Worm (Caenorhabditis elegans) whole organism, mixed stage, embryonic: Measurements from ENCODE around the gene F08H9.3.
A peak's percentile ranks its signal among the peaks of the same experiment; 100 is the strongest.

Source experiments
- M03D4.4 ChIP-seq: sonication (generic microtip); optimal IDR thresholded peaks from 2 replicates; lab custom pipeline; 2017; ENCODE audit warnings: mild to moderate bottlenecking, missing genetic modification characterization, missing compliant biosample characterization
- bed-3 ChIP-seq: fragments of 200-800 bp; sonication (Bioruptor generic); optimal IDR thresholded peaks from 3 replicates; lab custom pipeline; 2018; ENCODE audit warnings: mild to moderate bottlenecking, missing genetic modification characterization, moderate library complexity, missing compliant biosample characterization
- blmp-1 ChIP-seq: fragments of 150-350 bp; optimal IDR thresholded peaks from 2 replicates; lab custom pipeline; 2014; ENCODE audit warnings: missing biosample characterization, missing genetic modification characterization
- ceh-39 ChIP-seq: fragments of 150-350 bp; optimal IDR thresholded peaks from 2 replicates; lab custom pipeline; 2014; ENCODE audit warnings: missing biosample characterization, missing genetic modification characterization
- ceh-43 ChIP-seq: fragments of 200-800 bp; sonication (Bioruptor generic); optimal IDR thresholded peaks from 2 replicates; lab custom pipeline; 2018; ENCODE audit warnings: mild to moderate bottlenecking, missing genetic modification characterization, moderate library complexity, missing compliant biosample characterization
- ceh-83 ChIP-seq: fragments of 200-800 bp; sonication (Bioruptor generic); optimal IDR thresholded peaks from 2 replicates; lab custom pipeline; 2018; ENCODE audit warnings: mild to moderate bottlenecking, missing genetic modification characterization, missing compliant biosample characterization
- ces-1 ChIP-seq: fragments of 150-350 bp; optimal IDR thresholded peaks from 2 replicates; lab custom pipeline; 2014; ENCODE audit warnings: missing biosample characterization, missing genetic modification reagents, missing genetic modification characterization
- drap-1 ChIP-seq: fragments of 200-800 bp; sonication (Bioruptor generic); optimal IDR thresholded peaks from 3 replicates; lab custom pipeline; 2018; ENCODE audit warnings: mild to moderate bottlenecking, missing genetic modification characterization, missing compliant biosample characterization
- elt-1 ChIP-seq: sonication (generic microtip); optimal IDR thresholded peaks from 2 replicates; lab custom pipeline; 2017; ENCODE audit warnings: missing genetic modification characterization, mild to moderate bottlenecking, missing compliant biosample characterization, antibody characterized with exemption, moderate library complexity, borderline replicate concordance; ENCODE audit not compliant: insufficient read depth
- elt-3 ChIP-seq: fragments of 150-350 bp; optimal IDR thresholded peaks from 2 replicates; lab custom pipeline; 2014; ENCODE audit warnings: missing biosample characterization, missing genetic modification characterization
- flh-1 ChIP-seq: fragments of 200-800 bp; sonication (Bioruptor generic); optimal IDR thresholded peaks from 2 replicates; lab custom pipeline; 2018; ENCODE audit warnings: mild to moderate bottlenecking, missing genetic modification characterization, moderate library complexity, missing compliant biosample characterization
- ham-2 ChIP-seq: fragments of 200-800 bp; sonication (Bioruptor generic); optimal IDR thresholded peaks from 2 replicates; lab custom pipeline; 2018; ENCODE audit warnings: mild to moderate bottlenecking, missing genetic modification characterization, missing compliant biosample characterization
- lin-13 ChIP-seq: fragments of 150-350 bp; optimal IDR thresholded peaks from 2 replicates; lab custom pipeline; 2014; ENCODE audit warnings: missing biosample characterization, missing genetic modification characterization
- lin-32 ChIP-seq: fragments of 200-800 bp; sonication (Bioruptor generic); optimal IDR thresholded peaks from 2 replicates; lab custom pipeline; 2018; ENCODE audit warnings: mild to moderate bottlenecking, missing genetic modification characterization, missing compliant biosample characterization
- mab-5 ChIP-seq: fragments of 150-350 bp; optimal IDR thresholded peaks from 2 replicates; lab custom pipeline; 2014; ENCODE audit warnings: missing biosample characterization, missing genetic modification characterization
- mep-1 ChIP-seq: fragments of 150-350 bp; optimal IDR thresholded peaks from 2 replicates; lab custom pipeline; 2017; ENCODE audit warnings: missing biosample characterization, missing genetic modification reagents, missing genetic modification characterization, inconsistent platforms
- mls-2 ChIP-seq: sonication (generic microtip); optimal IDR thresholded peaks from 2 replicates; lab custom pipeline; 2016; ENCODE audit warnings: mild to moderate bottlenecking, missing genetic modification characterization, moderate library complexity, missing compliant biosample characterization
- nhr-12 ChIP-seq: fragments of 150-350 bp; optimal IDR thresholded peaks from 2 replicates; lab custom pipeline; 2014; ENCODE audit warnings: missing biosample characterization, missing genetic modification characterization
- nhr-2 ChIP-seq: fragments of 150-350 bp; optimal IDR thresholded peaks from 2 replicates; lab custom pipeline; 2014; ENCODE audit warnings: missing biosample characterization, missing genetic modification characterization
- nhr-237 ChIP-seq: fragments of 150-350 bp; optimal IDR thresholded peaks from 2 replicates; lab custom pipeline; 2014; ENCODE audit warnings: missing biosample characterization, missing genetic modification characterization
- nhr-28 ChIP-seq: fragments of 150-350 bp; optimal IDR thresholded peaks from 2 replicates; lab custom pipeline; 2014; ENCODE audit warnings: missing biosample characterization, missing genetic modification characterization
- pha-4 ChIP-seq: fragments of 150-350 bp; optimal IDR thresholded peaks from 2 replicates; lab custom pipeline; 2018; ENCODE audit warnings: missing biosample characterization, missing genetic modification reagents, missing genetic modification characterization
- sem-2 ChIP-seq: fragments of 200-800 bp; sonication (Bioruptor generic); optimal IDR thresholded peaks from 2 replicates; lab custom pipeline; 2018; ENCODE audit warnings: mild to moderate bottlenecking, missing genetic modification characterization, missing compliant biosample characterization
- snpc-4 ChIP-seq: fragments of 150-350 bp; optimal IDR thresholded peaks from 2 replicates; lab custom pipeline; 2014; ENCODE audit warnings: missing biosample characterization, missing genetic modification characterization
- sptf-1 ChIP-seq: sonication (generic microtip); optimal IDR thresholded peaks from 2 replicates; lab custom pipeline; 2017; ENCODE audit warnings: mild to moderate bottlenecking, missing genetic modification characterization, moderate library complexity, missing compliant biosample characterization
- tbx-8 ChIP-seq: fragments of 200-800 bp; sonication (Bioruptor generic); optimal IDR thresholded peaks from 2 replicates; lab custom pipeline; 2018; ENCODE audit warnings: mild to moderate bottlenecking, missing genetic modification characterization, moderate library complexity, missing compliant biosample characterization
- unc-120 ChIP-seq: sonication (generic microtip); optimal IDR thresholded peaks from 2 replicates; lab custom pipeline; 2017; ENCODE audit warnings: missing genetic modification characterization, missing compliant biosample characterization; ENCODE audit not compliant: poor library complexity, severe bottlenecking
- unc-39 ChIP-seq: fragments of 150-350 bp; optimal IDR thresholded peaks from 2 replicates; lab custom pipeline; 2014; ENCODE audit warnings: missing biosample characterization, missing genetic modification characterization
- unc-62 ChIP-seq: fragments of 150-350 bp; optimal IDR thresholded peaks from 2 replicates; lab custom pipeline; 2014; ENCODE audit warnings: missing biosample characterization, missing genetic modification reagents, missing genetic modification characterization
- zip-8 ChIP-seq: fragments of 150-350 bp; optimal IDR thresholded peaks from 2 replicates; lab custom pipeline; 2014; ENCODE audit warnings: missing biosample characterization, missing genetic modification characterization
- ztf-11 ChIP-seq: fragments of 150-350 bp; optimal IDR thresholded peaks from 2 replicates; lab custom pipeline; 2014; ENCODE audit warnings: missing biosample characterization, missing genetic modification characterization

The F08H9.3 gene

ce11 chrV:14421325-14421724 is 41.8 kb downstream of the F08H9.3 start, which contains the start of gene dhs-22:
TSS of gene dhs-22 (minus strand) at chrV:14421440.
- no peak for TF ChIP-seq tbx-8 (GFP tag; lab: Kevin White, UChicago)
- TF ChIP-seq nhr-12 (tag; lab: Kevin White, UChicago): no peak
- no peak for TF ChIP-seq nhr-2
- TF ChIP-seq ces-1: no peak
- no peak for TF ChIP-seq snpc-4 (tag; lab: Kevin White, UChicago)
- no peak for TF ChIP-seq ceh-83 (GFP tag; lab: Kevin White, UChicago)
- TF ChIP-seq ceh-39 (tag; lab: Kevin White, UChicago): no peak
- no peak for TF ChIP-seq zip-8 (tag; lab: Kevin White, UChicago)
- no peak for TF ChIP-seq nhr-28 (tag; lab: Kevin White, UChicago)
- TF ChIP-seq sptf-1 (tag; lab: Kevin White, UChicago): no peak
- TF ChIP-seq M03D4.4 (tag; lab: Kevin White, UChicago): no peak
- TF ChIP-seq mls-2: no peak
- TF ChIP-seq mab-5 (tag; lab: Kevin White, UChicago): no peak
- no peak for TF ChIP-seq elt-3 (tag; lab: Kevin White, UChicago)
- no peak for TF ChIP-seq ztf-11
- TF ChIP-seq unc-39 (tag; lab: Kevin White, UChicago): no peak
- TF ChIP-seq mep-1: no peak
- no peak for TF ChIP-seq blmp-1 (tag; lab: Kevin White, UChicago)
- TF ChIP-seq ham-2 (GFP tag; lab: Kevin White, UChicago): no peak
- TF ChIP-seq unc-62: no peak

- TF ChIP-seq lin-32 (GFP tag; lab: Kevin White, UChicago): no peak
- no peak for TF ChIP-seq flh-1 (GFP tag; lab: Kevin White, UChicago)
- no peak for TF ChIP-seq elt-1
- TF ChIP-seq nhr-2: no peak
- TF ChIP-seq bed-3 (GFP tag; lab: Kevin White, UChicago): no peak
- TF ChIP-seq zip-8 (tag; lab: Kevin White, UChicago): no peak
- no peak for TF ChIP-seq unc-62
- TF ChIP-seq lin-13 (tag; lab: Kevin White, UChicago): no peak
- TF ChIP-seq mep-1: no peak
- no peak for TF ChIP-seq unc-39 (tag; lab: Kevin White, UChicago)
- no peak for TF ChIP-seq ces-1
- TF ChIP-seq sem-2 (GFP tag; lab: Kevin White, UChicago): no peak
- TF ChIP-seq snpc-4 (tag; lab: Kevin White, UChicago): no peak
- no peak for TF ChIP-seq nhr-12 (tag; lab: Kevin White, UChicago)
- TF ChIP-seq elt-3 (tag; lab: Kevin White, UChicago): no peak
Observed at ce11 chrV:14419855-14420254, 43.3 kb downstream of the F08H9.3 start.

ce11 chrV:14417735-14418134 is 45.4 kb downstream of the F08H9.3 start, which contains the start of the genes nxf-2 and set-31:
TSS of gene nxf-2 (minus strand) at chrV:14417835.
TSS of gene set-31 (plus strand) at chrV:14417903.
- TF ChIP-seq drap-1 (GFP tag; lab: Kevin White, UChicago) (no peak), nhr-2 (no peak), ztf-11 (no peak), unc-39 (tag; lab: Kevin White, UChicago) (no peak), unc-120 (tag; lab: Kevin White, UChicago) (no peak), ceh-83 (GFP tag; lab: Kevin White, UChicago) (no peak), snpc-4 (tag; lab: Kevin White, UChicago) (no peak), mab-5 (tag; lab: Kevin White, UChicago) (no peak)

DNA sequence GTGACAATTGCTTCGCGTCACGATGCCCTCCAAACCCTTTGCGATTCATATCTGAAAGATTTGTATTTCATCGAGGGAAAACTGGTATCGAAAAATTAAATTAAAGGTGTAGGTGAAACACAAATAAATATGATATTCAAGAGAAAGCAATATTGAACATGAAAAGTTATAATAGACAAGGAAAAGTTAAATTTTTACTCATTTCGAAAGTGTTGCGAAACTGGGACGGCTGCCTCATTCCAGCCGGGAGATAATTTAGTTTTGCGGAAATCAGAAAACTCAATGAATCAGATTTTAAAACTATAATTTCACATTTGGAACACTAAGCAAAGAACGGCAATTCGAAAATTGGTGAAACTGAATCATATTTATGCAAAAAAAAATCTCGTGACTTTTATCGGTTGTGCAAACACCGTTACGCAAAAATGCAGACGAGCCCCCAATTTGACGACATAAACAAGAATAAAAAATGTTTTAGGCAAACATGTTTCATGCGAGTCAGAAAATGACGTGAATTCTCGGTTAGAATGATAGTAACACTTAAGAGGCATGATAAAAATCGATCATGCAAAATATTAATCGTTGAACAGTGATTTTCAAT is 48.1 kb downstream of the F08H9.3 start, which contains the start of the genes nxf-1 and C15H11.11:
Gene nxf-1, minus strand, starts transcription at position 51 of the 601 bp plus-strand sequence.
Gene C15H11.11, plus strand, starts transcription at position 536 of the 601 bp plus-strand sequence.
- no peak for TF ChIP-seq ham-2 (GFP tag; lab: Kevin White, UChicago)
- no peak for TF ChIP-seq snpc-4 (tag; lab: Kevin White, UChicago)
- peak; percentile 13 for TF ChIP-seq pha-4 (tag; lab: Kevin White, UChicago)
- TF ChIP-seq M03D4.4 (tag; lab: Kevin White, UChicago): no peak
- TF ChIP-seq tbx-8 (GFP tag; lab: Kevin White, UChicago): no peak
- no peak for TF ChIP-seq nhr-237 (tag; lab: Kevin White, UChicago)
- TF ChIP-seq unc-39 (tag; lab: Kevin White, UChicago): no peak
- TF ChIP-seq ces-1: peak; percentile 56
- TF ChIP-seq ceh-43 (GFP tag; lab: Kevin White, UChicago): no peak
- no peak for TF ChIP-seq mep-1
- TF ChIP-seq ceh-39 (tag; lab: Kevin White, UChicago): peak; percentile 94
- no peak for TF ChIP-seq ztf-11
- TF ChIP-seq lin-13 (tag; lab: Kevin White, UChicago): no peak
- no peak for TF ChIP-seq ceh-83 (GFP tag; lab: Kevin White, UChicago)
